Worm (Caenorhabditis elegans) whole organism, L1 larva: ENCODE data around the gene C14C11.7.

Experiments
- F16B12.6 ChIP-seq: fragments of 150-350 bp; optimal IDR thresholded peaks from 2 replicates; lab custom pipeline; 2014; ENCODE audit warnings: missing biosample characterization, missing genetic modification characterization
- aly-2 ChIP-seq: fragments of 150-350 bp; optimal IDR thresholded peaks from 2 replicates; lab custom pipeline; 2014; ENCODE audit warnings: missing biosample characterization, missing genetic modification characterization
- blmp-1 ChIP-seq: fragments of 150-350 bp; optimal IDR thresholded peaks from 2 replicates; lab custom pipeline; 2014; ENCODE audit warnings: missing biosample characterization, missing genetic modification characterization
- dsc-1 ChIP-seq: sonication (generic microtip); optimal IDR thresholded peaks from 2 replicates; lab custom pipeline; 2016; ENCODE audit warnings: mild to moderate bottlenecking, missing genetic modification characterization, missing compliant biosample characterization
- lin-39 ChIP-seq: fragments of 150-350 bp; optimal IDR thresholded peaks from 2 replicates; lab custom pipeline; 2014; ENCODE audit warnings: missing biosample characterization, missing genetic modification reagents, missing genetic modification characterization
- mdl-1 ChIP-seq, 2 experiments: fragments of 150-350 bp; optimal IDR thresholded peaks; 2 replicates each; lab custom pipeline; 2014 to 2017; ENCODE audit warnings: missing biosample characterization in 2 of 2, missing genetic modification characterization in 2 of 2, inconsistent platforms in 1 of 2
- mep-1 ChIP-seq: fragments of 150-350 bp; optimal IDR thresholded peaks from 2 replicates; lab custom pipeline; 2014; ENCODE audit warnings: missing biosample characterization, missing genetic modification characterization
- nhr-237 ChIP-seq: fragments of 150-350 bp; optimal IDR thresholded peaks from 2 replicates; lab custom pipeline; 2014; ENCODE audit warnings: missing biosample characterization, missing genetic modification characterization
- nhr-76 ChIP-seq: sonication (generic microtip); optimal IDR thresholded peaks from 2 replicates; lab custom pipeline; 2017; ENCODE audit warnings: missing biosample characterization, missing genetic modification characterization
- unc-30 ChIP-seq: sonication (generic microtip); optimal IDR thresholded peaks from 2 replicates; lab custom pipeline; 2017; ENCODE audit warnings: missing biosample characterization, missing genetic modification characterization
- unc-62 ChIP-seq: fragments of 150-350 bp; optimal IDR thresholded peaks from 2 replicates; lab custom pipeline; 2014; ENCODE audit warnings: missing biosample characterization, missing genetic modification reagents, missing genetic modification characterization
- ztf-4 ChIP-seq: fragments of 150-350 bp; optimal IDR thresholded peaks from 2 replicates; lab custom pipeline; 2014; ENCODE audit warnings: missing biosample characterization, missing genetic modification characterization

- TF ChIP-seq unc-62 = no peak
- no peak for TF ChIP-seq nhr-76 (tag; lab: Kevin White, UChicago)
- no peak for TF ChIP-seq aly-2
- no peak for TF ChIP-seq unc-30 (tag; lab: Kevin White, UChicago)
- TF ChIP-seq lin-39 (tag; lab: Kevin White, UChicago) = no peak
- TF ChIP-seq nhr-237 (tag; lab: Kevin White, UChicago) = no peak
- TF ChIP-seq mep-1 = peak; percentile 23
- no peak for TF ChIP-seq mdl-1 (tag; optimal IDR thresholded peaks at IDR 0.05; lab: Kevin White, UChicago)
- no peak for TF ChIP-seq F16B12.6 (tag; lab: Kevin White, UChicago)
- no peak for TF ChIP-seq dsc-1
- TF ChIP-seq ztf-4 = no peak
- TF ChIP-seq blmp-1 (tag; lab: Kevin White, UChicago) = no peak
Observed at ce11 chrV:5619372-5619771, 46.5 kb downstream of the C14C11.7 start.
